Fruit fly (Drosophila melanogaster) whole organism, wandering third instar larva: ENCODE results near the gene CG12708.

Experiments
- Abd-B ChIP-seq: fragments of >200 bp; optimal IDR thresholded peaks from 2 replicates; lab custom pipeline; 2017; ENCODE audit warnings: missing biosample characterization, missing genetic modification characterization
- CG9705 ChIP-seq: fragments of 200-800 bp; sonication (Bioruptor generic); optimal IDR thresholded peaks from 2 replicates; lab custom pipeline; 2018; ENCODE audit warnings: missing biosample characterization, mild to moderate bottlenecking, missing genetic modification characterization
- CrebA ChIP-seq: fragments of 200-800 bp; sonication (Bioruptor generic); optimal IDR thresholded peaks from 2 replicates; lab custom pipeline; 2016; ENCODE audit warnings: missing biosample characterization, mild to moderate bottlenecking, missing genetic modification characterization, borderline replicate concordance
- Dfd ChIP-seq: fragments of >200 bp; optimal IDR thresholded peaks from 2 replicates; lab custom pipeline; 2017; ENCODE audit warnings: missing biosample characterization, missing genetic modification characterization
- Dif ChIP-seq: fragments of 200-275, 200-300 bp; sonication (Bioruptor generic); optimal IDR thresholded peaks from 2 replicates; lab custom pipeline; 2018; ENCODE audit warnings: missing biosample characterization, missing genetic modification characterization; ENCODE audit not compliant: partially characterized antibody
- GATAd ChIP-seq: sonication (Bioruptor generic); optimal IDR thresholded peaks from 2 replicates; lab custom pipeline; 2016; ENCODE audit warnings: missing biosample characterization, missing genetic modification characterization
- HLH106 ChIP-seq: fragments of 200-800 bp; optimal IDR thresholded peaks from 3 replicates; lab custom pipeline; 2019; ENCODE audit warnings: missing biosample characterization, mild to moderate bottlenecking, missing genetic modification characterization, moderate library complexity
- Hnf4 ChIP-seq: fragments of 200-800 bp; sonication (Bioruptor generic); optimal IDR thresholded peaks from 2 replicates; lab custom pipeline; 2016; ENCODE audit warnings: missing biosample characterization, mild to moderate bottlenecking, missing genetic modification characterization
- Hr78 ChIP-seq: fragments of >200 bp; optimal IDR thresholded peaks from 2 replicates; lab custom pipeline; 2017; ENCODE audit warnings: missing biosample characterization, missing genetic modification characterization
- Hr83 ChIP-seq: fragments of 200-300 bp; sonication (Bioruptor generic); optimal IDR thresholded peaks from 2 replicates; lab custom pipeline; 2016; ENCODE audit warnings: missing biosample characterization, mild to moderate bottlenecking, missing genetic modification characterization, moderate library complexity; ENCODE audit not compliant: poor library complexity, severe bottlenecking
- Jra ChIP-seq: sonication (Bioruptor generic); optimal IDR thresholded peaks from 2 replicates; lab custom pipeline; 2016; ENCODE audit warnings: missing biosample characterization, missing genetic modification characterization
- Myc ChIP-seq: fragments of >200 bp; optimal IDR thresholded peaks from 2 replicates; lab custom pipeline; 2017
- N ChIP-seq: fragments of >200 bp; optimal IDR thresholded peaks from 2 replicates; lab custom pipeline; 2018; ENCODE audit warnings: missing biosample characterization, missing external identifiers, missing genetic modification characterization
- OdsH ChIP-seq: fragments of 200-800 bp; sonication (Bioruptor generic); optimal IDR thresholded peaks from 2 replicates; lab custom pipeline; 2016; ENCODE audit warnings: missing biosample characterization, mild to moderate bottlenecking, missing genetic modification characterization
- Rel ChIP-seq, 2 experiments: fragments of 200-800 bp; sonication (Bioruptor generic) in 1 of 2; optimal IDR thresholded peaks; 2 replicates in 1 of 2; 3 replicates in 1 of 2; lab custom pipeline; 2016 to 2019; ENCODE audit warnings: mild to moderate bottlenecking in 2 of 2, missing biosample characterization in 2 of 2, missing genetic modification characterization in 2 of 2, moderate library complexity in 1 of 2
- Sp1 ChIP-seq: fragments of 200-800 bp; sonication (Bioruptor generic); optimal IDR thresholded peaks from 3 replicates; lab custom pipeline; 2019; ENCODE audit warnings: missing biosample characterization, mild to moderate bottlenecking, missing genetic modification characterization, moderate library complexity
- Vsx2 ChIP-seq: fragments of 200-300, 225-300 bp; sonication (Bioruptor generic); optimal IDR thresholded peaks from 2 replicates; lab custom pipeline; 2018; ENCODE audit warnings: missing biosample characterization, missing genetic modification characterization; ENCODE audit not compliant: partially characterized antibody
- br ChIP-seq: fragments of 200-800 bp; sonication (Bioruptor generic); optimal IDR thresholded peaks from 2 replicates; lab custom pipeline; 2016; ENCODE audit warnings: missing biosample characterization, missing genetic modification characterization
- brk ChIP-seq: fragments of 200-800 bp; sonication (Bioruptor generic); optimal IDR thresholded peaks from 2 replicates; lab custom pipeline; 2016; ENCODE audit warnings: missing biosample characterization, mild to moderate bottlenecking, missing genetic modification characterization
- dl ChIP-seq, 2 experiments: fragments of 175-275, 200-275 bp in 1 of 2; fragments of 200-275 bp in 1 of 2; sonication (Bioruptor generic); optimal IDR thresholded peaks; lab custom pipeline; 2018; ENCODE audit warnings: mild to moderate bottlenecking in 2 of 2, missing biosample characterization in 2 of 2, missing genetic modification characterization in 2 of 2, moderate library complexity in 2 of 2; ENCODE audit not compliant: partially characterized antibody in 2 of 2, insufficient read depth in 1 of 2
- dmrt93B ChIP-seq: fragments of 200-800 bp; sonication (Bioruptor generic); optimal IDR thresholded peaks from 2 replicates; lab custom pipeline; 2018; ENCODE audit warnings: missing biosample characterization, mild to moderate bottlenecking, missing genetic modification characterization
- ey ChIP-seq: fragments of 200-800 bp; sonication (Bioruptor generic); optimal IDR thresholded peaks from 2 replicates; lab custom pipeline; 2016; ENCODE audit warnings: missing biosample characterization, missing genetic modification characterization
- foxo ChIP-seq, 2 experiments: fragments of 200-800 bp; sonication (Bioruptor generic); optimal IDR thresholded peaks; 2 replicates in 1 of 2; 3 replicates in 1 of 2; lab custom pipeline; 2016 to 2017; ENCODE audit warnings: missing biosample characterization in 2 of 2, missing genetic modification characterization in 2 of 2
- fru ChIP-seq: fragments of 200-800 bp; sonication (Bioruptor generic); optimal IDR thresholded peaks from 3 replicates; lab custom pipeline; 2016; ENCODE audit warnings: missing biosample characterization, mild to moderate bottlenecking, missing genetic modification characterization
- h ChIP-seq: fragments of 200-800 bp; sonication (Bioruptor generic); optimal IDR thresholded peaks from 3 replicates; lab custom pipeline; 2016; ENCODE audit warnings: missing biosample characterization, mild to moderate bottlenecking, missing genetic modification characterization
- jim ChIP-seq: fragments of 175-275, 200-325 bp; sonication (Bioruptor generic); optimal IDR thresholded peaks from 2 replicates; lab custom pipeline; 2016; ENCODE audit warnings: missing biosample characterization, mild to moderate bottlenecking, missing genetic modification characterization
- lola ChIP-seq: fragments of >200 bp; optimal IDR thresholded peaks from 2 replicates; lab custom pipeline; 2017; ENCODE audit warnings: missing biosample characterization, missing genetic modification characterization
- pan ChIP-seq: fragments of >200 bp; optimal IDR thresholded peaks from 2 replicates; lab custom pipeline; 2017
- psq ChIP-seq: fragments of 200-800 bp; sonication (Bioruptor generic); optimal IDR thresholded peaks from 3 replicates; lab custom pipeline; 2017; ENCODE audit warnings: missing biosample characterization, mild to moderate bottlenecking, missing genetic modification characterization, moderate library complexity
- rgr ChIP-seq: fragments of 200-800 bp; sonication (Bioruptor generic); optimal IDR thresholded peaks from 3 replicates; lab custom pipeline; 2016; ENCODE audit warnings: missing biosample characterization, mild to moderate bottlenecking, missing genetic modification characterization
- sage ChIP-seq: fragments of 200-800 bp; sonication (Bioruptor generic); optimal IDR thresholded peaks from 2 replicates; lab custom pipeline; 2016; ENCODE audit warnings: missing biosample characterization, mild to moderate bottlenecking, missing genetic modification characterization
- sv ChIP-seq: fragments of 200-800 bp; sonication (Bioruptor generic); optimal IDR thresholded peaks from 3 replicates; lab custom pipeline; 2016; ENCODE audit warnings: missing biosample characterization, missing genetic modification characterization
- tai ChIP-seq: sonication (Bioruptor generic); optimal IDR thresholded peaks from 2 replicates; lab custom pipeline; 2016; ENCODE audit warnings: missing biosample characterization, missing genetic modification characterization
- usp ChIP-seq: fragments of >200 bp; optimal IDR thresholded peaks from 2 replicates; lab custom pipeline; 2017; ENCODE audit warnings: missing biosample characterization, missing genetic modification characterization
- woc ChIP-seq: sonication (Bioruptor generic); optimal IDR thresholded peaks from 2 replicates; lab custom pipeline; 2016; ENCODE audit warnings: missing biosample characterization, mild to moderate bottlenecking, missing genetic modification characterization

Gene CG12708

DNA sequence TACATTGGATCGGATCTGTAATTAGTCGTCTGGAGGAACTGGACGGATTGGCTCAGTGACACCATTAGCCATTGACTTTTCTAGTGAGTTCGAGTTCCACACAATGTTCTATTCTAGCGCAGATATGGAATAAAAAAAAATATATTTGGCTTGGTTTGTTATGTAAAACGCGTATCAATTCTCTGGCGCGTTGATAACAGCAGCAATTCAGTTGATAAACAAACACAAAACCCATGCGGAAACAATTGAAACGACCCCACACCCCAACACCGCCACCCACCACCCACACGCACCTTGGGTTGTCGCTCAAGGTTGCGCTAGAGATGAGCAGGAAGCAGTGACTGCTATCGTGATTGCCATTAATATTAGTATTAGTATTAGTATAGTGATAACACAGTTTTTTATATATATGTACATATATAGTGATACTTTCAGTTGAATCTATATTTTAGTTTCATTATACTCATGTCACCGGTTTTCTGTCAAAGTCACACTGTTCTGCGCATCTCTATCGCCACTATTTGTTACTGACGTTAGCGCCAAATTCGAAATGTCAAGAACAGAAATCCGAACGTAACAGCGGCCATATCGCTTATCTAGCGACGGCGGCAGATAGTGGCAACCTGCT is 22.4 kb downstream of the CG12708 start (continued):
- no peak for TF ChIP-seq pan (lab: Kevin White, UChicago)
- TF ChIP-seq Vsx2 (GFP tag; lab: Kevin White, UChicago), result no peak
- no peak for TF ChIP-seq dl (GFP tag; optimal IDR thresholded peaks at IDR 0.05; lab: Kevin White, UChicago; ENCODE audit: insufficient read depth in 1 of 2, partially characterized antibody in 2 of 2)
- peak; percentile 59 for TF ChIP-seq Myc
- peak; percentile 73 for TF ChIP-seq psq (GFP tag; lab: Kevin White, UChicago)
- TF ChIP-seq br (GFP tag; lab: Kevin White, UChicago), result peak; percentile 70
- TF ChIP-seq OdsH, result peak; percentile 84
- no peak for TF ChIP-seq Dif (GFP tag; lab: Kevin White, UChicago)
- TF ChIP-seq rgr (GFP tag; lab: Kevin White, UChicago), result peak; percentile 92
- peak in 1 of 2 experiments; percentile 95 for TF ChIP-seq foxo (GFP tag; optimal IDR thresholded peaks at IDR 0.05; lab: Kevin White, UChicago)
- no peak for TF ChIP-seq Dfd
- TF ChIP-seq brk (GFP tag; lab: Kevin White, UChicago), result no peak
- TF ChIP-seq CG9705, result peak; percentile 70
- TF ChIP-seq h (GFP tag; lab: Kevin White, UChicago), result peak; percentile 90

DNA sequence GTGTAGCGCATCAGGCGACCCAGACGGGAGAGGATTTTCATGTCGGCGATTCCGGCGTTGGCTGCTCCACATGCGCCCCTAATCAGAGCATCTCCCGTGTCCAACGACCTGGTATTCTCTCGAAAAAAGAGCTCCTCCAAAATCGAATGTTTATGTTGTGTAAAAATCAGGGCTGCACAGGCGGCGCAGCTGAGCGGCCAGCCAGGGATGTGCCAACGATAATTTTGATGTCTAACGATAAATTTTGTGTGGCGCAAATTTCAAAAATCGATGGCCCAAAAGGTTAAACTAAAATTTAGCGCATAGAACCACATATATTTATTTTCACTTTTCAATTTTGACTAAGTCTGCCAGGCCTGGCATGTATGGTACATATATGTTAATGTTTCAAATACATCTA is 25.8 kb downstream of the CG12708 start, which contains the start of gene CG9240:
TSS of gene CG9240 (minus strand) at position 213 of the 400 bp plus-strand sequence.
- TF ChIP-seq rgr (GFP tag; lab: Kevin White, UChicago), result peak; percentile 48
- no peak for TF ChIP-seq Dif (GFP tag; lab: Kevin White, UChicago)
- TF ChIP-seq, all 38 proteins: peak for 1

DNA sequence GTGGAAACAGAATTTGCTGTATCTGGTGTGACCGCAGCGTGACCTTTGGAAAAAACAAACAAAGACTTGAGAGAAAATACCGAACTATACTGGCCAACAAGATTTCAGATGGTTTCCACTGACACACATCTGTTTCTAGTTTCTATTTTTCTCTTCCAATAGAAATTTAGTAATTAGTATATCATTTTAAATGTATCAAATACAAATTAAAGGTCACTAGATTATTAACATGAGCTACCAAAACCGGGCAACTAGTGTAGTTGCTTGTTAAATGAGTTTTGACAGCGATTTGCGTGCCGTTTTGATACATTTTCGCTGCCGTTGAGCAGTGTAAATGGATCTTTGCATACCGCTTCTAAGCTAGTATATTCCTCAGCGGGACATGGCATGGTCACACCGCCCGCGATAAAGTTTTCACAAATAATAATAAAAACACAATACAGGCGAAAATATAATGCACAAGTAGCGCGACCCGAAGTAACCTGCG is 28.5 kb downstream of the CG12708 start, which contains the start of the genes Pis and Hap40:
TSS of gene Pis (minus strand) at position 51 of the 487 bp plus-strand sequence.
TSS of gene Hap40 (plus strand) at position 406 of the 487 bp plus-strand sequence.
- TF ChIP-seq Sp1 (GFP tag; lab: Kevin White, UChicago) (peak; percentile 63), psq (GFP tag; lab: Kevin White, UChicago) (peak; percentile 40), Jra (no peak), sage (GFP tag; lab: Kevin White, UChicago) (no peak), brk (GFP tag; lab: Kevin White, UChicago) (no peak), lola (GFP tag; lab: Kevin White, UChicago) (no peak), sv (peak; percentile 29), fru (no peak), Dfd (no peak), h (GFP tag; lab: Kevin White, UChicago) (peak; percentile 67), usp (GFP tag; lab: Kevin White, UChicago) (no peak), HLH106 (tag; lab: Kevin White, UChicago) (peak; percentile 80), foxo (GFP tag; optimal IDR thresholded peaks at IDR 0.05; lab: Kevin White, UChicago) (peak in 1 of 2 experiments; percentile 74), Abd-B (GFP tag; lab: Kevin White, UChicago) (no peak), tai (no peak), Hr78 (no peak), Rel (GFP tag; optimal IDR thresholded peaks at IDR 0.05; lab: Kevin White, UChicago) (no peak), Rel (tag; optimal IDR thresholded peaks at IDR 0.05; lab: Kevin White, UChicago) (peak; percentile 34), Hr83 (GFP tag; lab: Kevin White, UChicago) (no peak), OdsH (peak; percentile 25), N (GFP tag; lab: Kevin White, UChicago) (peak; percentile 9), GATAd (GFP tag; lab: Kevin White, UChicago) (no peak), ey (peak; percentile 41), rgr (GFP tag; lab: Kevin White, UChicago) (peak; percentile 63), Hnf4 (GFP tag; lab: Kevin White, UChicago) (no peak), br (GFP tag; lab: Kevin White, UChicago) (peak; percentile 54), dmrt93B (peak; percentile 68), jim (GFP tag; lab: Kevin White, UChicago) (no peak), CG9705 (peak; percentile 49), pan (lab: Kevin White, UChicago) (no peak), CrebA (GFP tag; lab: Kevin White, UChicago) (no peak), Myc (no peak), dl (GFP tag; optimal IDR thresholded peaks at IDR 0.05; lab: Kevin White, UChicago; ENCODE audit: insufficient read depth in 1 of 2, partially characterized antibody in 2 of 2) (no peak), Dif (GFP tag; lab: Kevin White, UChicago) (no peak), woc (GFP tag; lab: Kevin White, UChicago) (peak; percentile 55)
